Worm (Caenorhabditis elegans): ENCODE results near the gene Y82E9BR.10.

Y82E9BR.10 gene

DNA sequence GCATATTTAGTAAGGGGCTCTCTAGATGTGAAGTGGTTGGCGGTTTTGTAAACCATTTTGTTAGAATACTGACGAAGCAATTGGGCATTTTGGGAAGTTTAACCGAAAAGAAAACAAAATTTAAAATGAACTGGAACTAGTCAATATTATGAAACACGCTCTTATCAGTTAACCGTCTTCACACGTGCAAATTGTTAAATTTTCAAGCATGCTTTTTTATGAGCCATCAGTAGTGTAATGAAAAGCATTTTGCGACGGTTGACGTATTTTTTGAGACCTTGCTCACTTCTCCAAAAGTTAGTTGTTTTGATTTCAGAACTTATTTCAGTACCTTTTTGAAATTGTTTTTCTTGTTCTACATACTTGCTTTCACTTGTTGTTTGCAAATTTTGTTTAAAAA lies 26.1 kb downstream of the Y82E9BR.10 start, which contains the start of gene fbxa-25:
Gene fbxa-25 (minus strand): TSS at position 138 of the 400 bp plus-strand sequence.
- TF ChIP-seq ttx-3 (tag; optimal IDR thresholded peaks at IDR 0.05) = no peak
- TF ChIP-seq che-1 (tag; optimal IDR thresholded peaks at IDR 0.05) = no peak
- TF ChIP-seq sdc-2 (tag; optimal IDR thresholded peaks at IDR 0.05) = no peak
- no peak for TF ChIP-seq tbx-7 (tag; optimal IDR thresholded peaks at IDR 0.05)
- no peak for TF ChIP-seq Y22D7AL.16 (tag; optimal IDR thresholded peaks at IDR 0.05)
- TF ChIP-seq ceh-14 (tag; optimal IDR thresholded peaks at IDR 0.05) = no peak
- TF ChIP-seq C08G9.2 (tag; optimal IDR thresholded peaks at IDR 0.05) = no peak
- TF ChIP-seq K02D7.2 (tag; optimal IDR thresholded peaks at IDR 0.05) = no peak
- no peak for TF ChIP-seq fkh-10 (GFP tag; optimal IDR thresholded peaks at IDR 0.05)
- TF ChIP-seq elt-4 (tag; optimal IDR thresholded peaks at IDR 0.05) = no peak
- no peak for TF ChIP-seq nfya-1 (tag; optimal IDR thresholded peaks at IDR 0.05)
- no peak for TF ChIP-seq eyg-1 (tag; optimal IDR thresholded peaks at IDR 0.05)
- TF ChIP-seq ceh-34 (tag; optimal IDR thresholded peaks at IDR 0.05) = no peak

DNA sequence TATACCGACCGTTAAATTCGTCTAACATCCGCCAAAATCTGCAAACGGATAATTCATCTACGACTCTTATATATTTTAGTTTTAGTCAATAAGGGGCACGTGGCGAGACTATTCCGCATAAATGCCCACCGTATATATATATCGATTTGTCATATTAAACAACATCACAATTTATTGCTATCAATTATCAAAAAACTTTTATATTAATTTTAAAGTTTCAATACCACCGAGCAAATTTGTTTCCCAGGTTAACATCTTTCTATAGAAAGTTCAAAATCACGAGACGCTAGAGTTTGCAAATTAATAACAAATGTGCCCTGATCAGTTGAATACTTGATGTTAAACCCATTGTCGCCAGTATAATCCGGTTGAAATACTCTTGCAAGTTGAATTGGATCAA lies 27.9 kb downstream of the Y82E9BR.10 start, which contains the start of gene Y82E9BL.5:
Gene Y82E9BL.5 (minus strand): TSS at position 101 of the 400 bp plus-strand sequence.
- TF ChIP-seq ceh-48 (tag; optimal IDR thresholded peaks at IDR 0.05) = no peak
- TF ChIP-seq nfya-1 (tag; optimal IDR thresholded peaks at IDR 0.05) = no peak

DNA sequence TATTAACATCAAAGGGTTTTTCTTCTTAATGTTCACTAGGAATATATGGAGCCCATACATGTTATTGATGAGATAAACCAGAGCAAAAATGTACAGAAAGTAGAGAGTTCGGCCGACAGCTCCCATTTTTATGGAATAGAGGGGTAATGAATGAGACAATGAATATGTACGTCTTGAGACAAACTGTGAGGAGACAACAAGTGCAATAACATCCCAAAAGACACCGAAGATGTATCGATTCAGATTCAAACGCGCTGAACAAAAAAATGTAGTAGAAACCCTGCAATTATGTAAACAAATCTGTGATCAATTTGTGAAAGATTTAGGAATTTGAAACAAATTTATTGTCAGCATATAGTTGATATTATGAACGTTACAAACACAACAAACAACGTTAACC lies 28.4 kb downstream of the Y82E9BR.10 start:
- TF ChIP-seq dve-1 (tag; optimal IDR thresholded peaks at IDR 0.05) (no peak), unc-55 (GFP tag; optimal IDR thresholded peaks at IDR 0.05) (no peak), pat-9 (tag; optimal IDR thresholded peaks at IDR 0.05) (no peak), T23F11.4 (GFP tag; optimal IDR thresholded peaks at IDR 0.05) (no peak), fkh-10 (GFP tag; optimal IDR thresholded peaks at IDR 0.05) (no peak), ceh-48 (tag; optimal IDR thresholded peaks at IDR 0.05) (no peak), sdc-2 (tag; optimal IDR thresholded peaks at IDR 0.05) (no peak), ceh-34 (tag; optimal IDR thresholded peaks at IDR 0.05) (no peak), pag-3 (tag; optimal IDR thresholded peaks at IDR 0.05; ENCODE audit: borderline replicate concordance) (no peak), K09A11.1 (tag; optimal IDR thresholded peaks at IDR 0.05; ENCODE audit: insufficient read depth) (no peak), ceh-30 (tag; optimal IDR thresholded peaks at IDR 0.05) (no peak)

DNA sequence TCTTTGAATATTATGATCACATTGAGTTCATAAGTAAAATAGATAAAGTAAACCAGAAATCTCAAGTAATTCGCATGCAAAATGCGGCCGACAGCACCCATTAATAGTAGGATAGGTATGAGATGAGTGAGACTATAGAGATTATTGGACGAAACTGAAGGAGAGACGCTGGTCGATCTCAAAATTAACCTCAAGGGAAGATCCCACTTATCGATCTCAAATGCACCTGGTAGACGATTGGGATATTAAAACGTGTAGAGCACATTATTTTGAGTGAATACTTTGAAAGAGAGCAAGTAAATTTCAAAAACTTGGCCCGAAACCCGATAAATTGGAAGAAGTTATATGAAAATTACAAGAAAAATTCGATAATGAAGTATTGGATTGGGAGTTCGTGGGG lies 29.7 kb downstream of the Y82E9BR.10 start, which contains the start of gene Y82E9BL.6:
Gene Y82E9BL.6 (minus strand): TSS at position 101 of the 400 bp plus-strand sequence.
- TF ChIP-seq pqm-1 (tag; optimal IDR thresholded peaks at IDR 0.05) = no peak

DNA sequence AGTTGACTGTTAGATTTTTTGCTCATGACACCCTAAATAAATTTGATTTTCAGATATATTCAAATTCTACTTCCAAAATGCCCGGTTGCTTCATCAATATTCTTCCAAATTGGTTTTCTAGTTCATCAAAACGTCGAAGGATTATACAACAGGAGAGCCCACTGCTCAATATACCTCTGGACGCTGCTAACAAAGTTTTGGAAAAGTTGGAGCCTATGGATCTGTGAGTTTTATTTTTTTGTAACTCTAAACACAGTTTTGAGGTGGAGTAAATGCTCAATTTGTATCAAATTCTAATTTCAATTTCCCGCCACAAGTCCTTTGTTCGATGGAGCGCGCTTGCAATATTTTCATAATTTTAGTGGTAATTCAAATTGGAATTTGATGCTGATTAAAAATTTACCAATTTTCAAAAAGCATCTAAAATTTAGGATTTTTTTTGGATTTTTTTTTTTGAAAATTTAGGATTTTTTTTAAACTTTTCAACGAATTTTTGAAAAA lies 32.4 kb downstream of the Y82E9BR.10 start, which contains the start of gene fbxa-27:
Gene fbxa-27 (plus strand): TSS at position 51 of the 501 bp plus-strand sequence.
- no peak for TF ChIP-seq pax-1 (tag; optimal IDR thresholded peaks at IDR 0.05)
- no peak for TF ChIP-seq sox-4 (tag; optimal IDR thresholded peaks at IDR 0.05)
- no peak for TF ChIP-seq hlh-8 (tag; optimal IDR thresholded peaks at IDR 0.05)
- no peak for TF ChIP-seq ttx-3 (tag; optimal IDR thresholded peaks at IDR 0.05)
- no peak for TF ChIP-seq Y22D7AL.16 (tag; optimal IDR thresholded peaks at IDR 0.05)
- TF ChIP-seq mec-3 (tag; optimal IDR thresholded peaks at IDR 0.05; ENCODE audit: borderline replicate concordance) = no peak
- TF ChIP-seq npax-4 (tag; optimal IDR thresholded peaks at IDR 0.05) = no peak
- no peak for TF ChIP-seq madf-2 (tag; optimal IDR thresholded peaks at IDR 0.05)
- no peak for TF ChIP-seq pha-4 (tag; optimal IDR thresholded peaks at IDR 0.05)
- no peak for TF ChIP-seq hlh-30 (tag; optimal IDR thresholded peaks at IDR 0.05; ENCODE audit: insufficient read depth)
- TF ChIP-seq ama-1 (optimal IDR thresholded peaks at IDR 0.05) = no peak
- no peak for TF ChIP-seq elt-4 (tag; optimal IDR thresholded peaks at IDR 0.05)
- TF ChIP-seq zip-5 (tag; optimal IDR thresholded peaks at IDR 0.05) = no peak
- TF ChIP-seq ceh-18 (tag; optimal IDR thresholded peaks at IDR 0.05) = no peak
- no peak for TF ChIP-seq ahr-1 (tag; optimal IDR thresholded peaks at IDR 0.05)
- no peak for TF ChIP-seq hlh-6 (tag; optimal IDR thresholded peaks at IDR 0.05)
